Worm (Caenorhabditis elegans): Measurements from ENCODE around the gene sri-70.

DNA sequence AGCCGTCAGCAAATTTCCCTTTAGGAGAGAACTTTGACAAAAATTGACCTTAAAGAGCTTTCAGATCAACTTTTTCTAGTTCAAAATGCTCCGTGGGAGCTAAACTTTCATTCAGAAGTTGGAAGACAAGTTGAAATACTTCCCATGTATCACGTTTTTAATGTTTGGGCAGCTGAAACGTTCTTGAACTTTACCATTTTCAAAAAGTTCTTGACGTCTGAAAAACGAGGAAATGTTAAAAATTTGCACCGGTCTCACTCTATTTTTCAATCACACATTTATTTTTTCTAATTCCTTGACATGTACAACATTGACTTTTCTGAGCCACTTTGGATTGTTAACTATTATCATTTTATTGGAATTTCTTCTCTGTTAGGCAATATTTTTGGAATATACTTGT is at the start of gene sri-70:
- TF ChIP-seq dmd-4 (tag; optimal IDR thresholded peaks at IDR 0.05): no peak
- no peak for TF ChIP-seq elt-1 (tag; optimal IDR thresholded peaks at IDR 0.05)

All from whole organism, L2 larva.